Fruit fly (Drosophila melanogaster) whole organism, adult: ENCODE results near the gene Whamy.

Experiments used
- CG11617 ChIP-seq: fragments of 200-800 bp; sonication (Bioruptor generic); optimal IDR thresholded peaks from 2 replicates; lab custom pipeline; 2017; ENCODE audit warnings: mild to moderate bottlenecking, missing biosample characterization, missing genetic modification reagents, missing genetic modification characterization
- CG14711 ChIP-seq: fragments of 200-800 bp; sonication (Bioruptor generic); optimal IDR thresholded peaks from 2 replicates; lab custom pipeline; 2018; ENCODE audit warnings: missing biosample characterization, mild to moderate bottlenecking, missing genetic modification characterization, moderate library complexity
- CG7045 ChIP-seq: fragments of 200-800 bp; sonication (Bioruptor generic); optimal IDR thresholded peaks from 2 replicates; lab custom pipeline; 2017; ENCODE audit warnings: missing biosample characterization, mild to moderate bottlenecking, missing genetic modification characterization
- CG7101 ChIP-seq: fragments of 200-800 bp; sonication (Bioruptor generic); optimal IDR thresholded peaks from 2 replicates; lab custom pipeline; 2018; ENCODE audit warnings: missing biosample characterization, mild to moderate bottlenecking, missing genetic modification characterization, moderate library complexity
- Crg-1 ChIP-seq: fragments of 200-800 bp; sonication (Bioruptor generic); optimal IDR thresholded peaks from 2 replicates; lab custom pipeline; 2016; ENCODE audit warnings: missing biosample characterization, missing genetic modification characterization
- Mnt ChIP-seq: fragments of 200-800 bp; sonication (Bioruptor generic); optimal IDR thresholded peaks from 2 replicates; lab custom pipeline; 2016; ENCODE audit warnings: missing biosample characterization, mild to moderate bottlenecking, missing genetic modification characterization
- bab1 ChIP-seq: fragments of 200-800 bp; sonication (Bioruptor generic); optimal IDR thresholded peaks from 3 replicates; lab custom pipeline; 2019; ENCODE audit warnings: missing biosample characterization, mild to moderate bottlenecking, missing genetic modification characterization, moderate library complexity
- cic ChIP-seq: fragments of 200-800 bp; sonication (Bioruptor generic); optimal IDR thresholded peaks from 2 replicates; lab custom pipeline; 2017; ENCODE audit warnings: missing biosample characterization, mild to moderate bottlenecking, missing genetic modification characterization, moderate library complexity
- cnc ChIP-seq, 2 experiments: fragments of >200 bp; optimal IDR thresholded peaks; 2 replicates each; lab custom pipeline; 2017
- kay ChIP-seq: fragments of 200-800 bp; sonication (Bioruptor generic); peaks from one replicate; lab custom pipeline; 2016; ENCODE audit warnings: missing biosample characterization, missing genetic modification characterization, borderline replicate concordance
- ovo ChIP-seq: fragments of 200-800 bp; sonication (Bioruptor generic); optimal IDR thresholded peaks from 2 replicates; lab custom pipeline; 2016; ENCODE audit warnings: missing biosample characterization, missing genetic modification characterization
- pad ChIP-seq: fragments of 200-800 bp; sonication (Bioruptor generic); optimal IDR thresholded peaks from 3 replicates; lab custom pipeline; 2017; ENCODE audit warnings: missing biosample characterization, missing genetic modification characterization, mild to moderate bottlenecking, moderate library complexity, missing genetic modification reagents
- toe ChIP-seq: fragments of 200-800 bp; sonication (Bioruptor generic); optimal IDR thresholded peaks from 2 replicates; lab custom pipeline; 2016; ENCODE audit warnings: missing biosample characterization, missing genetic modification characterization

- no peak for TF ChIP-seq CG7101 (tag; lab: Kevin White, UChicago)
- no peak for TF ChIP-seq Crg-1 (GFP tag; lab: Kevin White, UChicago)
- TF ChIP-seq bab1 (GFP tag; lab: Kevin White, UChicago), result peak; percentile 9
- TF ChIP-seq kay (GFP tag; lab: Kevin White, UChicago), result no peak
- TF ChIP-seq toe, result no peak
- TF ChIP-seq CG7045 (GFP tag; lab: Kevin White, UChicago), result no peak
- peak; percentile 51 for TF ChIP-seq pad
- peak; percentile 1 for TF ChIP-seq CG11617
- TF ChIP-seq cnc (optimal IDR thresholded peaks at IDR 0.05; lab: Kevin White, UChicago), result no peak
- TF ChIP-seq CG14711 (tag; lab: Kevin White, UChicago), result no peak
- no peak for TF ChIP-seq cic (GFP tag; lab: Kevin White, UChicago)
- no peak for TF ChIP-seq ovo (GFP tag; lab: Kevin White, UChicago)
- peak; percentile 25 for TF ChIP-seq Mnt
These were observed 11.0 kb downstream of the Whamy start, which contains the start of the genes Snap24 and CG8478 for dm6 chr3R:9762955-9763931.
